Fruit fly (Drosophila melanogaster): ENCODE results near the gene CG13014.

The CG13014 gene

DNA sequence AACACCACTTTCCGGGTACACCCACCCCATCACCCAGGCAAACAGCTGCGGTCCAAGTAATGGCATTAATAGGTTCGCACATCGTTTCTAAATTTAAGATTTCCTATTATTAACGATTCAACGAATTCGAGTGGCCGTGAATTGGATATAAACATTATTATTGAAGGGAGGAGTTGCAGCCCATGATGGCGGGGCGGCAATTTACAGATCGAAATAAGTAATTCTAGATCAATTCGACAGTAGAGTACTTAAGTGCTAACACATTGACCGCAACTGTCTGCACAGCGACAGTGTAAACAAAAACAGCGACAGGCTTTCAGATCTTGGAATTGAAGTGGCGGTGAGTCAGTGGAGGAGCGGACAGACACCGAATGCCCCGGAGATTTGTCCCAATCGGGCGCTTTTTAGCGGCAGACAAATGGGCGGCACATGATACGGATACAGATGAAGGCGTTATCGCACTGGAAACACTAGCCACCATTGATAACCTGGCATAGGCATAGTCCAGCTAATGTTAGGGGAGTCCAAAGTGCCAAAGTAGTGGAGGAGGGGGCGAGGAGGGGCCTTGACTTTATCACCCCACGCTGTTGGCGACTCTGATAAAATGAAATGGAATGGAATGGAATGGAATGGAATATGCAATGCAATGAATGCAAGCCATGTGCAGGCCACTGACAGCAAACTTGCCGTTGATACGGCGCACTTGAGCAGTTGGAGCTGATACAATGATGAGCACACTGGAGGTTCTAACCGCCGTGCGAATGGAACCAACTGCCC is 45.7 kb downstream of the CG13014 start:
- TF ChIP-seq Sin3A (optimal IDR thresholded peaks at IDR 0.05) = no peak
- TF ChIP-seq psq (optimal IDR thresholded peaks at IDR 0.05) = no peak
- TF ChIP-seq h (optimal IDR thresholded peaks at IDR 0.05) = no peak
- no peak for TF ChIP-seq Myc (optimal IDR thresholded peaks at IDR 0.05)
- TF ChIP-seq insv (optimal IDR thresholded peaks at IDR 0.05) = no peak
- no peak for TF ChIP-seq ttk (optimal IDR thresholded peaks at IDR 0.05)

DNA sequence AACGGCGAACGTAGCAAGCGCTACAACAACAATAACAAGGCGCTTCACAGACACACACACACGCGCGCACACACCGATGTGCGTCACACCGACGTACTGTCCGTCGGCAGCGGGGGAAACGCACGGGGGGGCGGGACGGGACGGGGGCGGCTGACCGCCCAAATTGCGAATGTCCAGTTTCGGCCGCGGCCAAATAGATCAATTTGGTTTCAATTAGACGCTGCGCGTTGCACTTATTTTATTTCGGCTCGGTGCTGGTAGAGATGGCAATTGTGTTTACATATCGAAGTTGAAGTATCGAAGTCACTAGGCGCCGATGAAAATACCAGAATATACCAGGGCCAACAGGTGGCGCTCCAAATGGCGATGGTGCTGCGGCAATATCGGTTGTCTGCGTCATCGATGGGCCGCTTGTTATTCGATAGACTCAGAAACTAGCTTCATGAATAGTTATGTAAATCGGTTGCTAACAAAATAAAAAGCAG is 49.5 kb downstream of the CG13014 start, which contains the start of gene Rok:
Gene Rok (minus strand): TSS at position 309 of the 485 bp plus-strand sequence.
- TF ChIP-seq insv (optimal IDR thresholded peaks at IDR 0.05) (no peak), ttk (optimal IDR thresholded peaks at IDR 0.05) (no peak), Myc (optimal IDR thresholded peaks at IDR 0.05) (no peak), psq (optimal IDR thresholded peaks at IDR 0.05) (no peak), Sin3A (optimal IDR thresholded peaks at IDR 0.05) (no peak), h (optimal IDR thresholded peaks at IDR 0.05) (no peak)

DNA sequence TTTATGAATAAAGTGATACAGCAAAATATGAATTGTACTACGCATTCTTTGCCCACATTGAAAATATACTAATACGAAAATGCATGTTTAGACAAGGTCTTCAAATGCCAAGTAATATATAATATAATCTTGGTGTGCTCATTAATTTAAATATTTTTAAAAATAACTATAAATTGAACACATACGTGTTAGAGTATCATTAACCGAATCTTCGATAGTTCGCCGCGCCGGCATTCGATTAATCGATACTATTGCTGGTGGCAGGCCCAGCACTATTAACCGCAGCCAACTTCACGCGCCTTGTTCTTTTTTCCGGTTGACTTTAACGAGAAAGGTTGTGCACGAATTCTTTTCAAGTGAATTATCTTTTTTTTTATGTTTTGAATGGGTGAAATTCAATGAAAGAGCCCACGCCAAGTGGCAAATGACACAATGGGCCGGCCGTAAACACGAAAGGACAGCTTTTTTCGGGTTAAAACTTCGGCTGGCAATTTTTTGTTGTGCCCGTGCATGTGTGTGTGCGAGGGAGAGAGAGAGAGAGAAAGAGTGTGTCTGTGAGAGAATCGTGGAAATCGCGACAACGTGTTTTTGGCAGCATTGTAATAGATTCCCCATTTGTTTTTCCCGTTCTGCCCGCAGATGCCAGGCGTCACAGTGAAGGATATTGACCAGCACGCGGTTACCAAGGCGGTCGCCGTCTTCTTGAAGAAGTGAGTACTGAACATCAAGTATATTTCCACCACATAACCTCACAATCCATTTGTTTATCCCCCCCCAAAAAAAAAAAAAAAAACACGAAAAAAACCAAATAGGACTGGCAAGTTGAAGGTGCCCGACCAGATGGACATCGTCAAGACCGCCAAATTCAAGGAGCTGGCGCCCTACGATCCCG is 50.2 kb downstream of the CG13014 start, which contains the start of gene RpS19a:
Gene RpS19a (plus strand): TSS at position 301 of the 892 bp plus-strand sequence.
- no peak for TF ChIP-seq ttk (optimal IDR thresholded peaks at IDR 0.05)
- peak; percentile 98 for TF ChIP-seq psq (optimal IDR thresholded peaks at IDR 0.05)
